Fruit fly (Drosophila melanogaster): ENCODE measurements around the gene CG5011.

CG5011 gene

dm6 chr2L:1157679-1158518, 42.6 kb upstream of the CG5011 start, which contains the start of gene capt (continued):
- TF ChIP-seq CG11093 (GFP tag; IDR thresholded peaks at IDR 0.05) (0 out of 3 replicates have a peak, but pooled peaks have one; percentile 27), CG34422 (GFP tag; IDR thresholded peaks at IDR 0.05) (peak; percentile 95), CG3281 (GFP tag; optimal IDR thresholded peaks at IDR 0.05) (no peak), CG8924 (tag; optimal IDR thresholded peaks at IDR 0.05) (peak; percentile 35), CG2202 (tag; optimal IDR thresholded peaks at IDR 0.05) (no peak), CG5953 (GFP tag; IDR thresholded peaks at IDR 0.05) (no peak), usp (GFP tag; optimal IDR thresholded peaks at IDR 0.05) (no peak), az2 (GFP tag; optimal IDR thresholded peaks at IDR 0.05) (no peak), Nf-YC (tag; optimal IDR thresholded peaks at IDR 0.05) (no peak), Neu2 (GFP tag; optimal IDR thresholded peaks at IDR 0.05; ENCODE audit: borderline replicate concordance) (no peak), slp2 (GFP tag; optimal IDR thresholded peaks at IDR 0.05) (peak; percentile 18), CG7372 (GFP tag; IDR thresholded peaks at IDR 0.05) (peak; percentile 39; the same call in 1 of the 2 replicates), D19A (tag; optimal IDR thresholded peaks at IDR 0.05) (no peak), Hmr (GFP tag; optimal IDR thresholded peaks at IDR 0.05) (no peak), sug (tag; optimal IDR thresholded peaks at IDR 0.05) (peak; percentile 38), CG14965 (GFP tag; optimal IDR thresholded peaks at IDR 0.05; ENCODE audit: borderline replicate concordance) (no peak), pho (GFP tag; optimal IDR thresholded peaks at IDR 0.05) (peak; percentile 49), Nf-YA (GFP tag; IDR thresholded peaks at IDR 0.05) (no peak), CG9797 (GFP tag; optimal IDR thresholded peaks at IDR 0.05) (peak; percentile 53), vvl (GFP tag; IDR thresholded peaks at IDR 0.05) (peak; percentile 27; the same call in 1 of the 2 replicates), stwl (tag; optimal IDR thresholded peaks at IDR 0.05) (no peak), CG3995 (GFP tag; optimal IDR thresholded peaks at IDR 0.05) (peak; percentile 8), wek (GFP tag; optimal IDR thresholded peaks at IDR 0.05) (no peak), crol (GFP tag; IDR thresholded peaks at IDR 0.05) (peak; percentile 90), ssp (GFP tag; IDR thresholded peaks at IDR 0.05) (peak; percentile 41), org-1 (GFP tag; optimal IDR thresholded peaks at IDR 0.05) (no peak), Scr (GFP tag; IDR thresholded peaks at IDR 0.05; ENCODE audit: partially characterized antibody) (no peak; the same call in 1 of the 2 replicates), CG4820 (GFP tag; optimal IDR thresholded peaks at IDR 0.05) (peak; percentile 16), CG17328 (GFP tag; IDR thresholded peaks at IDR 0.05) (no peak), Trl (optimal IDR thresholded peaks at IDR 0.05) (peak in 1 of 2 experiments; percentile 30), Trl (GFP tag; optimal IDR thresholded peaks at IDR 0.05) (no peak), CG30431 (GFP tag; optimal IDR thresholded peaks at IDR 0.05) (no peak), Rx (GFP tag; IDR thresholded peaks at IDR 0.05) (peak; percentile 25; the same call in 1 of the 2 replicates), Hand (GFP tag; optimal IDR thresholded peaks at IDR 0.05) (no peak), emc (GFP tag; optimal IDR thresholded peaks at IDR 0.05) (no peak), sr (GFP tag; IDR thresholded peaks at IDR 0.05) (peak; percentile 86), bbx (GFP tag; IDR thresholded peaks at IDR 0.05; ENCODE audit: partially characterized antibody) (peak; percentile 25; the same call in 1 of the 2 replicates), CG14441 (GFP tag; IDR thresholded peaks at IDR 0.05) (peak; percentile 54), CG18476 (GFP tag; optimal IDR thresholded peaks at IDR 0.05) (no peak), prd (optimal IDR thresholded peaks at IDR 0.05) (no peak), prd (GFP tag; IDR thresholded peaks at IDR 0.05) (peak; percentile 56; the same call in 2 of the 3 replicates), schlank (tag; optimal IDR thresholded peaks at IDR 0.05) (peak; percentile 27), CG13894 (tag; optimal IDR thresholded peaks at IDR 0.05) (no peak), Hsf (GFP tag; optimal IDR thresholded peaks at IDR 0.05) (peak; percentile 62), slbo (GFP tag; IDR thresholded peaks at IDR 0.05) (peak; percentile 68), Meics (GFP tag; optimal IDR thresholded peaks at IDR 0.05) (peak; percentile 26), CG12659 (GFP tag; optimal IDR thresholded peaks at IDR 0.05) (peak; percentile 28), CG5245 (GFP tag; optimal IDR thresholded peaks at IDR 0.05) (no peak), bigmax (GFP tag; optimal IDR thresholded peaks at IDR 0.05) (peak; percentile 52), br (optimal IDR thresholded peaks at IDR 0.05) (no peak)

Measured in whole organism, embryonic.